Worm (Caenorhabditis elegans): ENCODE measurements around the gene srlf-33.

Gene srlf-33

ce11 chrIV:11952612-11953299, 27.5 kb upstream of the srlf-33 start, which contains the start of gene gdh-1:
Gene gdh-1 (plus strand): TSS chrIV:11953249.
- TF ChIP-seq blmp-1 (tag; optimal IDR thresholded peaks at IDR 0.05; ENCODE audit: insufficient read depth) (peak; percentile 44), nhr-10 (tag; optimal IDR thresholded peaks at IDR 0.05) (no peak), nhr-25 (tag; optimal IDR thresholded peaks at IDR 0.05) (peak; percentile 73), lin-13 (GFP tag; optimal IDR thresholded peaks at IDR 0.05) (peak; percentile 59), Y55F3AM.14 (GFP tag; optimal IDR thresholded peaks at IDR 0.05) (no peak), R02D3.7 (tag; optimal IDR thresholded peaks at IDR 0.05) (no peak), gmeb-1 (tag; optimal IDR thresholded peaks at IDR 0.05) (peak; percentile 33), nhr-129 (tag; optimal IDR thresholded peaks at IDR 0.05) (peak; percentile 75), sma-9 (GFP tag; optimal IDR thresholded peaks at IDR 0.05) (peak; percentile 47), sma-9 (tag; optimal IDR thresholded peaks at IDR 0.05) (no peak), crh-2 (tag; optimal IDR thresholded peaks at IDR 0.05) (peak; percentile 59), lsy-2 (tag; optimal IDR thresholded peaks at IDR 0.05) (peak; percentile 16), mdl-1 (tag; optimal IDR thresholded peaks at IDR 0.05) (peak in 1 of 2 experiments; percentile 5), C34F6.9 (tag; optimal IDR thresholded peaks at IDR 0.05) (peak; percentile 52), mab-5 (tag; optimal IDR thresholded peaks at IDR 0.05) (no peak), ama-1 (optimal IDR thresholded peaks at IDR 0.05) (peak; percentile 56), unc-55 (GFP tag; optimal IDR thresholded peaks at IDR 0.05) (peak; percentile 35), sma-3 (GFP tag; optimal IDR thresholded peaks at IDR 0.05) (peak; percentile 24), fos-1 (tag; optimal IDR thresholded peaks at IDR 0.05) (peak; percentile 50), F13H6.1 (tag; optimal IDR thresholded peaks at IDR 0.05) (peak; percentile 48)

ce11 chrIV:11950270-11950669, 25.0 kb upstream of the srlf-33 start, which contains the start of gene tbx-36:
Gene tbx-36 (plus strand): TSS chrIV:11950570.
- TF ChIP-seq ztf-4 (tag; optimal IDR thresholded peaks at IDR 0.05) = no peak
- TF ChIP-seq nhr-237 (tag; optimal IDR thresholded peaks at IDR 0.05) = no peak
- TF ChIP-seq unc-62 (GFP tag; optimal IDR thresholded peaks at IDR 0.05) = no peak
- no peak for TF ChIP-seq elt-1 (tag; optimal IDR thresholded peaks at IDR 0.05)
- no peak for TF ChIP-seq gmeb-1 (tag; optimal IDR thresholded peaks at IDR 0.05)
- TF ChIP-seq Y55F3AM.14 (GFP tag; optimal IDR thresholded peaks at IDR 0.05) = no peak
- no peak for TF ChIP-seq egl-27 (tag; optimal IDR thresholded peaks at IDR 0.05)

- TF ChIP-seq nhr-129 (tag; optimal IDR thresholded peaks at IDR 0.05) (no peak), nhr-25 (tag; optimal IDR thresholded peaks at IDR 0.05) (no peak), ZK546.5 (tag; optimal IDR thresholded peaks at IDR 0.05) (no peak), ama-1 (optimal IDR thresholded peaks at IDR 0.05) (no peak), C34F6.9 (tag; optimal IDR thresholded peaks at IDR 0.05) (no peak), sma-3 (GFP tag; optimal IDR thresholded peaks at IDR 0.05) (no peak), gmeb-1 (tag; optimal IDR thresholded peaks at IDR 0.05) (no peak), nhr-12 (tag; optimal IDR thresholded peaks at IDR 0.05) (no peak), blmp-1 (tag; optimal IDR thresholded peaks at IDR 0.05; ENCODE audit: insufficient read depth) (no peak), elt-1 (tag; optimal IDR thresholded peaks at IDR 0.05) (no peak), nhr-23 (tag; optimal IDR thresholded peaks at IDR 0.05) (no peak), mab-5 (tag; optimal IDR thresholded peaks at IDR 0.05) (no peak), ceh-16 (tag; optimal IDR thresholded peaks at IDR 0.05) (no peak)
Measured at ce11 chrIV:11949717-11950116, 24.5 kb upstream of the srlf-33 start, which contains the start of gene hdl-1. Gene hdl-1 (minus strand): TSS chrIV:11949817.

ce11 chrIV:11945621-11946020, 20.4 kb upstream of the srlf-33 start, which contains the start of gene ZK829.3:
Gene ZK829.3 (minus strand): TSS chrIV:11945721.
- TF ChIP-seq aly-2 (tag; optimal IDR thresholded peaks at IDR 0.05) (no peak), mab-5 (tag; optimal IDR thresholded peaks at IDR 0.05) (no peak), F13H6.1 (tag; optimal IDR thresholded peaks at IDR 0.05) (no peak), alr-1 (tag; optimal IDR thresholded peaks at IDR 0.05) (no peak), mbf-1 (tag; optimal IDR thresholded peaks at IDR 0.05) (no peak), nhr-237 (tag; optimal IDR thresholded peaks at IDR 0.05) (no peak), ama-1 (optimal IDR thresholded peaks at IDR 0.05) (no peak), ceh-16 (tag; optimal IDR thresholded peaks at IDR 0.05) (no peak), egl-27 (tag; optimal IDR thresholded peaks at IDR 0.05) (no peak), crh-2 (tag; optimal IDR thresholded peaks at IDR 0.05) (no peak), C34F6.9 (tag; optimal IDR thresholded peaks at IDR 0.05) (no peak), lin-13 (GFP tag; optimal IDR thresholded peaks at IDR 0.05) (no peak), nhr-10 (tag; optimal IDR thresholded peaks at IDR 0.05) (no peak)

ce11 chrIV:11942313-11942712, 17.1 kb upstream of the srlf-33 start, which contains the start of gene ZK829.1:
Gene ZK829.1 (minus strand): TSS chrIV:11942413.
- TF ChIP-seq mdl-1 (tag; optimal IDR thresholded peaks at IDR 0.05) (no peak), F13H6.1 (tag; optimal IDR thresholded peaks at IDR 0.05) (no peak), lin-39 (tag; optimal IDR thresholded peaks at IDR 0.05) (no peak), nhr-6 (tag; optimal IDR thresholded peaks at IDR 0.05) (no peak), blmp-1 (tag; optimal IDR thresholded peaks at IDR 0.05; ENCODE audit: insufficient read depth) (no peak), nhr-12 (tag; optimal IDR thresholded peaks at IDR 0.05) (no peak), ZK546.5 (tag; optimal IDR thresholded peaks at IDR 0.05) (no peak), mab-5 (tag; optimal IDR thresholded peaks at IDR 0.05) (no peak), ztf-4 (tag; optimal IDR thresholded peaks at IDR 0.05) (no peak), unc-62 (GFP tag; optimal IDR thresholded peaks at IDR 0.05) (no peak), nhr-129 (tag; optimal IDR thresholded peaks at IDR 0.05) (no peak), lin-11 (tag; optimal IDR thresholded peaks at IDR 0.05) (no peak), fos-1 (tag; optimal IDR thresholded peaks at IDR 0.05) (no peak), peb-1 (tag; optimal IDR thresholded peaks at IDR 0.05) (no peak), unc-39 (tag; optimal IDR thresholded peaks at IDR 0.05) (no peak)
